Fruit fly (Drosophila melanogaster) whole organism, embryonic: ENCODE measurements around the gene moody.

Source experiments
- Antp ChIP-seq: fragments of 200-800 bp; sonication (Bioruptor generic); optimal IDR thresholded peaks from 3 replicates; lab custom pipeline; 2016; ENCODE audit warnings: missing biosample characterization, missing genetic modification characterization
- Atf6 ChIP-seq: fragments of 200-800 bp; sonication (Bioruptor generic); IDR thresholded peaks from 2 replicates; pipeline ENCODE4 v1.3.6; 2022; ENCODE audit warnings: missing biosample characterization, missing genetic modification characterization
- B-H1 ChIP-seq: fragments of 200-800 bp; sonication (Bioruptor generic); IDR thresholded peaks from 3 replicates; pipeline ENCODE4 v1.3.6; 2022; ENCODE audit warnings: missing biosample characterization, missing genetic modification characterization
- BtbVII ChIP-seq: fragments of 200-800 bp; sonication (Bioruptor generic); optimal IDR thresholded peaks from 3 replicates; lab custom pipeline; 2017; ENCODE audit warnings: missing biosample characterization, mild to moderate bottlenecking, missing genetic modification characterization
- CG1024 ChIP-seq: fragments of 200-800 bp; sonication (Bioruptor generic); IDR thresholded peaks from 2 replicates; pipeline ENCODE4 v1.3.6; 2022; ENCODE audit warnings: missing biosample characterization, missing genetic modification characterization
- CG10431 ChIP-seq: fragments of 200-800 bp; sonication (Bioruptor generic); optimal IDR thresholded peaks from 3 replicates; lab custom pipeline; 2018; ENCODE audit warnings: missing biosample characterization, mild to moderate bottlenecking, missing genetic modification characterization
- CG13424 ChIP-seq: fragments of 200-800 bp; sonication (Bioruptor generic); optimal IDR thresholded peaks from 2 replicates; lab custom pipeline; 2019; ENCODE audit warnings: missing biosample characterization, mild to moderate bottlenecking, missing genetic modification characterization, moderate library complexity
- CG14441 ChIP-seq: fragments of 200-800 bp; sonication (Bioruptor generic); IDR thresholded peaks from 2 replicates; pipeline ENCODE4 v1.3.6; 2022; ENCODE audit warnings: missing biosample characterization, missing genetic modification characterization
- CG15073 ChIP-seq: fragments of 200-800 bp; sonication (Bioruptor generic); optimal IDR thresholded peaks from 2 replicates; lab custom pipeline; 2016; ENCODE audit warnings: missing biosample characterization, missing genetic modification characterization
- CG17802 ChIP-seq: fragments of 200-800 bp; sonication (Bioruptor generic); optimal IDR thresholded peaks from 2 replicates; lab custom pipeline; 2018; ENCODE audit warnings: missing biosample characterization, mild to moderate bottlenecking, missing genetic modification characterization, moderate library complexity
- CG2199 ChIP-seq: fragments of 200-800 bp; sonication (Bioruptor generic); IDR thresholded peaks from 3 replicates; pipeline ENCODE4 v1.3.6; 2022; ENCODE audit warnings: missing biosample characterization, missing genetic modification characterization
- CG2678 ChIP-seq: fragments of 200-800 bp; sonication (Bioruptor generic); optimal IDR thresholded peaks from 3 replicates; lab custom pipeline; 2019; ENCODE audit warnings: missing biosample characterization, mild to moderate bottlenecking, missing genetic modification characterization, moderate library complexity
- CG3163 ChIP-seq: fragments of 200-800 bp; sonication (Bioruptor generic); optimal IDR thresholded peaks from 3 replicates; lab custom pipeline; 2016; ENCODE audit warnings: missing biosample characterization, missing genetic modification characterization
- CG34376 ChIP-seq: fragments of 200-800 bp; sonication (Bioruptor generic); optimal IDR thresholded peaks from 2 replicates; lab custom pipeline; 2018; ENCODE audit warnings: missing biosample characterization, mild to moderate bottlenecking, missing genetic modification characterization
- CG5245 ChIP-seq: fragments of 200-800 bp; sonication (Bioruptor generic); optimal IDR thresholded peaks from 3 replicates; lab custom pipeline; 2016; ENCODE audit warnings: missing biosample characterization, missing genetic modification characterization
- CG6683 ChIP-seq: fragments of 200-800 bp; sonication (Bioruptor generic); optimal IDR thresholded peaks from 2 replicates; lab custom pipeline; 2017; ENCODE audit warnings: missing biosample characterization, mild to moderate bottlenecking, missing genetic modification characterization, missing genetic modification reagents
- CG8388 ChIP-seq: fragments of 200-800 bp; sonication (Bioruptor generic); optimal IDR thresholded peaks from 2 replicates; lab custom pipeline; 2019; ENCODE audit warnings: missing biosample characterization, mild to moderate bottlenecking, missing genetic modification characterization, moderate library complexity
- CG8765 ChIP-seq: fragments of 200-800 bp; sonication (Bioruptor generic); IDR thresholded peaks from 2 replicates; pipeline ENCODE4 v1.3.6; 2022; ENCODE audit warnings: missing biosample characterization, missing genetic modification characterization
- Eip74EF ChIP-seq, 2 experiments: fragments of 200-800 bp in 1 of 2; fragments of >200 bp in 1 of 2; sonication (Bioruptor generic) in 1 of 2; optimal IDR thresholded peaks; 2 replicates each; lab custom pipeline; 2017 to 2019; ENCODE audit warnings: missing biosample characterization in 2 of 2, missing genetic modification characterization in 2 of 2, mild to moderate bottlenecking in 1 of 2, moderate library complexity in 1 of 2
- Fer3 ChIP-seq: fragments of 200-800 bp; sonication (Bioruptor generic); optimal IDR thresholded peaks from 2 replicates; lab custom pipeline; 2018; ENCODE audit warnings: missing biosample characterization, mild to moderate bottlenecking, missing genetic modification characterization, moderate library complexity
- HLH54F ChIP-seq: fragments of 200-800 bp; sonication (Bioruptor generic); optimal IDR thresholded peaks from 3 replicates; lab custom pipeline; 2016; ENCODE audit warnings: missing biosample characterization, missing genetic modification characterization
- HLHmδ ChIP-seq: fragments of 200-800 bp; sonication (Bioruptor generic); optimal IDR thresholded peaks from 2 replicates; lab custom pipeline; 2018; ENCODE audit warnings: missing biosample characterization, mild to moderate bottlenecking, missing genetic modification characterization, moderate library complexity
- Hey ChIP-seq: fragments of 200-800 bp; sonication (Bioruptor generic); optimal IDR thresholded peaks from 3 replicates; lab custom pipeline; 2018; ENCODE audit warnings: missing biosample characterization, mild to moderate bottlenecking, missing genetic modification characterization
- HmgZ ChIP-seq: fragments of 200-800 bp; sonication (Bioruptor generic); optimal IDR thresholded peaks from 2 replicates; lab custom pipeline; 2018; ENCODE audit warnings: missing biosample characterization, mild to moderate bottlenecking, missing genetic modification characterization
- Kr ChIP-seq: fragments of 200-800 bp; sonication (Bioruptor generic); optimal IDR thresholded peaks from 2 replicates; lab custom pipeline; 2017; ENCODE audit warnings: missing biosample characterization, mild to moderate bottlenecking, missing genetic modification characterization
- Lim3 ChIP-seq: fragments of 200-800 bp; sonication (Bioruptor generic); IDR thresholded peaks from 2 replicates; pipeline ENCODE4 v1.3.6; 2022; ENCODE audit warnings: missing biosample characterization, missing genetic modification characterization
- Sox102F ChIP-seq: fragments of 200-800 bp; sonication (Bioruptor generic); optimal IDR thresholded peaks from 2 replicates; lab custom pipeline; 2018; ENCODE audit warnings: missing biosample characterization, mild to moderate bottlenecking, missing genetic modification characterization, moderate library complexity
- chm ChIP-seq: fragments of 200-800 bp; sonication (Bioruptor generic); IDR thresholded peaks from 2 replicates; pipeline ENCODE4 v1.3.6; 2022; ENCODE audit warnings: missing biosample characterization, missing genetic modification characterization
- disco-r ChIP-seq: fragments of 200-800 bp; sonication (Bioruptor generic); optimal IDR thresholded peaks from 2 replicates; lab custom pipeline; 2016; ENCODE audit warnings: missing biosample characterization, missing genetic modification characterization
- emc ChIP-seq: fragments of 200-800 bp; sonication (Bioruptor generic); optimal IDR thresholded peaks from 2 replicates; lab custom pipeline; 2016; ENCODE audit warnings: missing biosample characterization, missing genetic modification characterization
- fd3F ChIP-seq: fragments of 200-800 bp; sonication (Bioruptor generic); optimal IDR thresholded peaks from 2 replicates; lab custom pipeline; 2018; ENCODE audit warnings: missing biosample characterization, mild to moderate bottlenecking, missing genetic modification characterization, moderate library complexity
- fu2 ChIP-seq: fragments of 200-800 bp; sonication (Bioruptor generic); optimal IDR thresholded peaks from 2 replicates; lab custom pipeline; 2016; ENCODE audit warnings: missing biosample characterization, missing genetic modification characterization
- gt ChIP-seq: fragments of 200-800 bp; sonication (Bioruptor generic); IDR thresholded peaks from 2 replicates; pipeline ENCODE4 v1.3.6; 2022; ENCODE audit warnings: missing biosample characterization, missing genetic modification characterization
- hbn ChIP-seq: fragments of 200-800 bp; sonication (Bioruptor generic); IDR thresholded peaks from 2 replicates; pipeline ENCODE4 v1.3.6; 2022; ENCODE audit warnings: missing biosample characterization, missing genetic modification characterization; ENCODE audit not compliant: partially characterized antibody
- mirr ChIP-seq: fragments of 200-800 bp; sonication (Bioruptor generic); optimal IDR thresholded peaks from 3 replicates; lab custom pipeline; 2018; ENCODE audit warnings: missing biosample characterization, mild to moderate bottlenecking, missing genetic modification characterization
- nau ChIP-seq: fragments of 200-800 bp; sonication (Bioruptor generic); optimal IDR thresholded peaks from 3 replicates; lab custom pipeline; 2017; ENCODE audit warnings: missing biosample characterization, mild to moderate bottlenecking, missing genetic modification characterization, missing genetic modification reagents
- nmo ChIP-seq: fragments of 200-800 bp; sonication (Bioruptor generic); optimal IDR thresholded peaks from 2 replicates; lab custom pipeline; 2018; ENCODE audit warnings: missing biosample characterization, mild to moderate bottlenecking, missing genetic modification characterization, moderate library complexity
- nom ChIP-seq: fragments of 200-800 bp; sonication (Bioruptor generic); optimal IDR thresholded peaks from 2 replicates; lab custom pipeline; 2017; ENCODE audit warnings: missing biosample characterization, missing genetic modification characterization, mild to moderate bottlenecking, moderate library complexity, missing genetic modification reagents
- org-1 ChIP-seq: fragments of 200-800 bp; sonication (Bioruptor generic); optimal IDR thresholded peaks from 2 replicates; lab custom pipeline; 2017; ENCODE audit warnings: missing biosample characterization, missing genetic modification characterization
- phol ChIP-seq: fragments of 200-800 bp; sonication (Bioruptor generic); optimal IDR thresholded peaks from 3 replicates; lab custom pipeline; 2018; ENCODE audit warnings: missing biosample characterization, mild to moderate bottlenecking, missing genetic modification characterization, moderate library complexity
- psq ChIP-seq: fragments of 200-800 bp; sonication (Bioruptor generic); optimal IDR thresholded peaks from 2 replicates; lab custom pipeline; 2017; ENCODE audit warnings: missing biosample characterization, missing genetic modification characterization
- repo ChIP-seq: fragments of 200-800 bp; sonication (Bioruptor generic); optimal IDR thresholded peaks from 2 replicates; lab custom pipeline; 2016; ENCODE audit warnings: missing biosample characterization, missing genetic modification characterization
- row ChIP-seq: fragments of 200-800 bp; sonication (Bioruptor generic); IDR thresholded peaks from 3 replicates; pipeline ENCODE4 v1.3.6; 2022; ENCODE audit warnings: missing biosample characterization, missing genetic modification characterization
- sim ChIP-seq: fragments of 200-800 bp; sonication (Bioruptor generic); IDR thresholded peaks from 2 replicates; pipeline ENCODE4 v1.3.6; 2022; ENCODE audit warnings: missing biosample characterization, missing genetic modification characterization
- sima ChIP-seq: fragments of 200-800 bp; sonication (Bioruptor generic); optimal IDR thresholded peaks from 2 replicates; lab custom pipeline; 2016; ENCODE audit warnings: missing biosample characterization, missing genetic modification characterization
- slp2 ChIP-seq: fragments of 200-800 bp; sonication (Bioruptor generic); optimal IDR thresholded peaks from 2 replicates; lab custom pipeline; 2016; ENCODE audit warnings: missing biosample characterization, missing genetic modification characterization
- sob ChIP-seq: fragments of 200-800 bp; sonication (Bioruptor generic); IDR thresholded peaks from 2 replicates; pipeline ENCODE4 v1.3.6; 2022; ENCODE audit warnings: missing biosample characterization, missing genetic modification characterization
- sug ChIP-seq: fragments of 200-800 bp; optimal IDR thresholded peaks from 2 replicates; lab custom pipeline; 2019; ENCODE audit warnings: missing biosample characterization, mild to moderate bottlenecking, missing genetic modification characterization, moderate library complexity
- trh ChIP-seq: fragments of 200-800 bp; sonication (Bioruptor generic); optimal IDR thresholded peaks from 2 replicates; lab custom pipeline; 2016; ENCODE audit warnings: missing biosample characterization, missing genetic modification characterization

Gene moody

dm6 chrX:2010010-2010873 is 39.7 kb downstream of the moody start, which contains the start of gene east:
east (plus strand) TSS chrX:2010860.
- TF ChIP-seq CG1024 (GFP tag; lab: Robert Waterston, UW) = no peak
- TF ChIP-seq Eip74EF (GFP tag; optimal IDR thresholded peaks at IDR 0.05; lab: Kevin White, UChicago) = peak in 1 of 2 experiments; percentile 39
- no peak for TF ChIP-seq emc (GFP tag; lab: Kevin White, UChicago)
- TF ChIP-seq CG6683 (GFP tag; lab: Kevin White, UChicago) = no peak
- no peak for TF ChIP-seq nau (GFP tag; lab: Kevin White, UChicago)
- TF ChIP-seq BtbVII (GFP tag; lab: Kevin White, UChicago) = no peak
- peak; percentile 20 for TF ChIP-seq sug (tag; lab: Kevin White, UChicago)
- peak; percentile 44 for TF ChIP-seq CG34376 (GFP tag; lab: Kevin White, UChicago)
- peak; percentile 82 for TF ChIP-seq nom (GFP tag; lab: Kevin White, UChicago)
- TF ChIP-seq Fer3 (tag; lab: Kevin White, UChicago) = peak; percentile 18
- no peak for TF ChIP-seq CG15073 (GFP tag; lab: Kevin White, UChicago)
- no peak for TF ChIP-seq CG5245
- peak; percentile 1 for TF ChIP-seq CG2678 (tag; lab: Kevin White, UChicago)
- no peak for TF ChIP-seq Antp
- no peak for TF ChIP-seq trh (GFP tag; lab: Kevin White, UChicago)
- TF ChIP-seq org-1 (GFP tag; lab: Kevin White, UChicago) = no peak
- no peak for TF ChIP-seq HLHmδ (GFP tag; lab: Kevin White, UChicago)
- TF ChIP-seq CG17802 (tag; lab: Kevin White, UChicago) = no peak
- no peak for TF ChIP-seq repo
- no peak for TF ChIP-seq CG8388 (GFP tag; lab: Kevin White, UChicago)
- TF ChIP-seq psq (GFP tag; lab: Kevin White, UChicago) = peak; percentile 73
- TF ChIP-seq sima (GFP tag; lab: Kevin White, UChicago) = no peak
- TF ChIP-seq gt (GFP tag; lab: Robert Waterston, UW) = no peak
- no peak for TF ChIP-seq nmo
- TF ChIP-seq HmgZ (tag; lab: Kevin White, UChicago) = peak; percentile 7
- TF ChIP-seq fu2 (GFP tag; lab: Kevin White, UChicago) = no peak
- no peak for TF ChIP-seq slp2 (GFP tag; lab: Kevin White, UChicago)
- TF ChIP-seq sim = no peak
- TF ChIP-seq hbn (GFP tag; lab: Robert Waterston, UW) = no peak
- 0 out of 3 replicates have a peak, but pooled peaks have one; percentile 17 for TF ChIP-seq row
- 0 out of 2 replicates have a peak, but pooled peaks have one; percentile 31 for TF ChIP-seq chm (GFP tag; lab: Robert Waterston, UW)
- TF ChIP-seq Sox102F = no peak
- TF ChIP-seq HLH54F (GFP tag; lab: Kevin White, UChicago) = no peak
- TF ChIP-seq fd3F = no peak
- TF ChIP-seq disco-r (GFP tag; lab: Kevin White, UChicago) = no peak
- peak; percentile 59 for TF ChIP-seq Kr (GFP tag; lab: Kevin White, UChicago)
- TF ChIP-seq CG13424 (tag; lab: Kevin White, UChicago) = no peak
- 0 out of 2 replicates have a peak, but pooled peaks have one; percentile 26 for TF ChIP-seq Atf6 (GFP tag; lab: Robert Waterston, UW)
- peak; percentile 31 for TF ChIP-seq CG10431 (GFP tag; lab: Kevin White, UChicago)
- no peak for TF ChIP-seq Hey (tag; lab: Kevin White, UChicago)
- TF ChIP-seq CG3163 (GFP tag; lab: Kevin White, UChicago) = no peak
- TF ChIP-seq mirr (GFP tag; lab: Kevin White, UChicago) = no peak
- no peak for TF ChIP-seq CG8765 (GFP tag; lab: Robert Waterston, UW)
- TF ChIP-seq Lim3 (GFP tag; lab: Robert Waterston, UW) = no peak
- TF ChIP-seq CG14441 = no peak
- peak; percentile 97 for TF ChIP-seq phol (tag; lab: Kevin White, UChicago)
- no peak for TF ChIP-seq B-H1 (GFP tag; lab: Robert Waterston, UW)
- TF ChIP-seq sob (GFP tag; lab: Robert Waterston, UW) = no peak
- no peak for TF ChIP-seq CG2199 (GFP tag; lab: Robert Waterston, UW)
